Fruit fly (Drosophila melanogaster) Kc167 (cell line): Measurements from ENCODE around the gene Rbcn-3A.

Experiments
- Myc ChIP-seq: fragments of >200 bp; optimal IDR thresholded peaks from 2 replicates; lab custom pipeline; 2017; ENCODE audit warnings: missing external identifiers
- Sin3A ChIP-seq: fragments of >200 bp; optimal IDR thresholded peaks from 2 replicates; lab custom pipeline; 2018; ENCODE audit warnings: missing external identifiers
- h ChIP-seq: fragments of >200 bp; optimal IDR thresholded peaks from 3 replicates; lab custom pipeline; 2018; ENCODE audit warnings: missing external identifiers
- insv ChIP-seq: fragments of >200 bp; optimal IDR thresholded peaks from 3 replicates; lab custom pipeline; 2018; ENCODE audit warnings: missing external identifiers
- psq ChIP-seq: fragments of >200 bp; optimal IDR thresholded peaks from 2 replicates; lab custom pipeline; 2017; ENCODE audit warnings: missing external identifiers
- ttk ChIP-seq: sonication (Bioruptor generic); optimal IDR thresholded peaks from 2 replicates; lab custom pipeline; 2017; ENCODE audit warnings: missing external identifiers

Gene Rbcn-3A

dm6 chrX:6278879-6279628 lies 23.8 kb upstream of the Rbcn-3A start:
- TF ChIP-seq ttk (lab: Kevin White, UChicago), result no peak
- TF ChIP-seq Sin3A (lab: Kevin White, UChicago), result no peak
- TF ChIP-seq h (lab: Kevin White, UChicago), result no peak
- no peak for TF ChIP-seq insv (lab: Kevin White, UChicago)
- no peak for TF ChIP-seq psq (lab: Kevin White, UChicago)
- no peak for TF ChIP-seq Myc (lab: Kevin White, UChicago)

- no peak for TF ChIP-seq Myc (lab: Kevin White, UChicago)
- no peak for TF ChIP-seq ttk (lab: Kevin White, UChicago)
- TF ChIP-seq psq (lab: Kevin White, UChicago), result no peak
- TF ChIP-seq Sin3A (lab: Kevin White, UChicago), result no peak
- TF ChIP-seq h (lab: Kevin White, UChicago), result no peak
- TF ChIP-seq insv (lab: Kevin White, UChicago), result no peak
Measured at dm6 chrX:6276590-6276989, 21.3 kb upstream of the Rbcn-3A start, which contains the start of gene CG3566. TSS of gene CG3566 (minus strand) at chrX:6276724.

- no peak for TF ChIP-seq Myc (lab: Kevin White, UChicago)
- TF ChIP-seq insv (lab: Kevin White, UChicago), result no peak
- no peak for TF ChIP-seq psq (lab: Kevin White, UChicago)
- TF ChIP-seq h (lab: Kevin White, UChicago), result no peak
- TF ChIP-seq ttk (lab: Kevin White, UChicago), result no peak
- TF ChIP-seq Sin3A (lab: Kevin White, UChicago), result no peak
Measured at dm6 chrX:6267745-6268582, 12.7 kb upstream of the Rbcn-3A start, which contains the start of gene Spt6. TSS of gene Spt6 (plus strand) at chrX:6267797.

dm6 chrX:6267187-6267711 lies 12.0 kb upstream of the Rbcn-3A start, which contains the start of gene schlank:
TSS of gene schlank (minus strand) at chrX:6267228.
- TF ChIP-seq ttk (lab: Kevin White, UChicago) (no peak), Sin3A (lab: Kevin White, UChicago) (no peak), insv (lab: Kevin White, UChicago) (no peak), Myc (lab: Kevin White, UChicago) (no peak), psq (lab: Kevin White, UChicago) (no peak), h (lab: Kevin White, UChicago) (no peak)

dm6 chrX:6266092-6266491 lies 10.8 kb upstream of the Rbcn-3A start:
- TF ChIP-seq ttk (lab: Kevin White, UChicago) (peak; percentile 51), h (lab: Kevin White, UChicago) (no peak)

- no peak for TF ChIP-seq Myc (lab: Kevin White, UChicago)
- no peak for TF ChIP-seq ttk (lab: Kevin White, UChicago)
- no peak for TF ChIP-seq psq (lab: Kevin White, UChicago)
- no peak for TF ChIP-seq insv (lab: Kevin White, UChicago)
- no peak for TF ChIP-seq Sin3A (lab: Kevin White, UChicago)
- TF ChIP-seq h (lab: Kevin White, UChicago), result no peak
Measured at dm6 chrX:6265456-6265877, 10.2 kb upstream of the Rbcn-3A start.

- TF ChIP-seq ttk (lab: Kevin White, UChicago) (no peak), Myc (lab: Kevin White, UChicago) (no peak)
Measured at dm6 chrX:6264456-6264855, 9.2 kb upstream of the Rbcn-3A start.

dm6 chrX:6263614-6264130 lies 8.4 kb upstream of the Rbcn-3A start:
- TF ChIP-seq h (lab: Kevin White, UChicago), result no peak
- no peak for TF ChIP-seq Myc (lab: Kevin White, UChicago)
- no peak for TF ChIP-seq psq (lab: Kevin White, UChicago)
- TF ChIP-seq insv (lab: Kevin White, UChicago), result no peak
- no peak for TF ChIP-seq Sin3A (lab: Kevin White, UChicago)
- TF ChIP-seq ttk (lab: Kevin White, UChicago), result no peak

- TF ChIP-seq Sin3A (lab: Kevin White, UChicago), result no peak
- TF ChIP-seq Myc (lab: Kevin White, UChicago), result no peak
- no peak for TF ChIP-seq insv (lab: Kevin White, UChicago)
- TF ChIP-seq ttk (lab: Kevin White, UChicago), result no peak
- no peak for TF ChIP-seq h (lab: Kevin White, UChicago)
- TF ChIP-seq psq (lab: Kevin White, UChicago), result no peak
Measured at dm6 chrX:6260900-6261299, 5.6 kb upstream of the Rbcn-3A start, which contains the start of gene Josd. TSS of gene Josd (plus strand) at chrX:6261169.

- TF ChIP-seq ttk (lab: Kevin White, UChicago) (no peak), h (lab: Kevin White, UChicago) (no peak), insv (lab: Kevin White, UChicago) (no peak), Myc (lab: Kevin White, UChicago) (no peak), psq (lab: Kevin White, UChicago) (no peak), Sin3A (lab: Kevin White, UChicago) (no peak)
Measured at dm6 chrX:6259696-6260095, 4.4 kb upstream of the Rbcn-3A start.
